Worm (Caenorhabditis elegans) whole organism, mixed stage, embryonic: ENCODE data around the gene gpx-6.

Source experiments
- M03D4.4 ChIP-seq: sonication (generic microtip); optimal IDR thresholded peaks from 2 replicates; lab custom pipeline; 2017; ENCODE audit warnings: mild to moderate bottlenecking, missing genetic modification characterization, missing compliant biosample characterization
- bed-3 ChIP-seq: fragments of 200-800 bp; sonication (Bioruptor generic); optimal IDR thresholded peaks from 3 replicates; lab custom pipeline; 2018; ENCODE audit warnings: mild to moderate bottlenecking, missing genetic modification characterization, moderate library complexity, missing compliant biosample characterization
- blmp-1 ChIP-seq: fragments of 150-350 bp; optimal IDR thresholded peaks from 2 replicates; lab custom pipeline; 2014; ENCODE audit warnings: missing biosample characterization, missing genetic modification characterization
- ceh-39 ChIP-seq: fragments of 150-350 bp; optimal IDR thresholded peaks from 2 replicates; lab custom pipeline; 2014; ENCODE audit warnings: missing biosample characterization, missing genetic modification characterization
- ceh-43 ChIP-seq: fragments of 200-800 bp; sonication (Bioruptor generic); optimal IDR thresholded peaks from 2 replicates; lab custom pipeline; 2018; ENCODE audit warnings: mild to moderate bottlenecking, missing genetic modification characterization, moderate library complexity, missing compliant biosample characterization
- ceh-83 ChIP-seq: fragments of 200-800 bp; sonication (Bioruptor generic); optimal IDR thresholded peaks from 2 replicates; lab custom pipeline; 2018; ENCODE audit warnings: mild to moderate bottlenecking, missing genetic modification characterization, missing compliant biosample characterization
- cnd-1 ChIP-seq: fragments of 200-800 bp; sonication (Bioruptor generic); optimal IDR thresholded peaks from 2 replicates; lab custom pipeline; 2018; ENCODE audit warnings: mild to moderate bottlenecking, missing genetic modification characterization, missing compliant biosample characterization
- drap-1 ChIP-seq: fragments of 200-800 bp; sonication (Bioruptor generic); optimal IDR thresholded peaks from 3 replicates; lab custom pipeline; 2018; ENCODE audit warnings: mild to moderate bottlenecking, missing genetic modification characterization, missing compliant biosample characterization
- elt-1 ChIP-seq: sonication (generic microtip); optimal IDR thresholded peaks from 2 replicates; lab custom pipeline; 2017; ENCODE audit warnings: missing genetic modification characterization, mild to moderate bottlenecking, missing compliant biosample characterization, antibody characterized with exemption, moderate library complexity, borderline replicate concordance; ENCODE audit not compliant: insufficient read depth
- elt-3 ChIP-seq: fragments of 150-350 bp; optimal IDR thresholded peaks from 2 replicates; lab custom pipeline; 2014; ENCODE audit warnings: missing biosample characterization, missing genetic modification characterization
- hlh-1 ChIP-seq: fragments of 150-350 bp; optimal IDR thresholded peaks from 2 replicates; lab custom pipeline; 2014; ENCODE audit warnings: missing biosample characterization, missing genetic modification reagents, missing genetic modification characterization
- lin-13 ChIP-seq: fragments of 150-350 bp; optimal IDR thresholded peaks from 2 replicates; lab custom pipeline; 2014; ENCODE audit warnings: missing biosample characterization, missing genetic modification characterization
- lin-32 ChIP-seq: fragments of 200-800 bp; sonication (Bioruptor generic); optimal IDR thresholded peaks from 2 replicates; lab custom pipeline; 2018; ENCODE audit warnings: mild to moderate bottlenecking, missing genetic modification characterization, missing compliant biosample characterization
- lsy-2 ChIP-seq: fragments of 150-350 bp; optimal IDR thresholded peaks from 2 replicates; lab custom pipeline; 2014; ENCODE audit warnings: missing biosample characterization, missing genetic modification characterization
- mab-5 ChIP-seq: fragments of 150-350 bp; optimal IDR thresholded peaks from 2 replicates; lab custom pipeline; 2014; ENCODE audit warnings: missing biosample characterization, missing genetic modification characterization
- mep-1 ChIP-seq: fragments of 150-350 bp; optimal IDR thresholded peaks from 2 replicates; lab custom pipeline; 2017; ENCODE audit warnings: missing biosample characterization, missing genetic modification reagents, missing genetic modification characterization, inconsistent platforms
- mls-2 ChIP-seq: sonication (generic microtip); optimal IDR thresholded peaks from 2 replicates; lab custom pipeline; 2016; ENCODE audit warnings: mild to moderate bottlenecking, missing genetic modification characterization, moderate library complexity, missing compliant biosample characterization
- nhr-12 ChIP-seq: fragments of 150-350 bp; optimal IDR thresholded peaks from 2 replicates; lab custom pipeline; 2014; ENCODE audit warnings: missing biosample characterization, missing genetic modification characterization
- nhr-2 ChIP-seq: fragments of 150-350 bp; optimal IDR thresholded peaks from 2 replicates; lab custom pipeline; 2014; ENCODE audit warnings: missing biosample characterization, missing genetic modification characterization
- nhr-237 ChIP-seq: fragments of 150-350 bp; optimal IDR thresholded peaks from 2 replicates; lab custom pipeline; 2014; ENCODE audit warnings: missing biosample characterization, missing genetic modification characterization
- nhr-28 ChIP-seq: fragments of 150-350 bp; optimal IDR thresholded peaks from 2 replicates; lab custom pipeline; 2014; ENCODE audit warnings: missing biosample characterization, missing genetic modification characterization
- nhr-76 ChIP-seq: sonication (generic microtip); optimal IDR thresholded peaks from 2 replicates; lab custom pipeline; 2017; ENCODE audit warnings: missing biosample characterization, missing genetic modification characterization
- pha-4 ChIP-seq: fragments of 150-350 bp; optimal IDR thresholded peaks from 2 replicates; lab custom pipeline; 2018; ENCODE audit warnings: missing biosample characterization, missing genetic modification reagents, missing genetic modification characterization
- snpc-4 ChIP-seq: fragments of 150-350 bp; optimal IDR thresholded peaks from 2 replicates; lab custom pipeline; 2014; ENCODE audit warnings: missing biosample characterization, missing genetic modification characterization
- tbx-8 ChIP-seq: fragments of 200-800 bp; sonication (Bioruptor generic); optimal IDR thresholded peaks from 2 replicates; lab custom pipeline; 2018; ENCODE audit warnings: mild to moderate bottlenecking, missing genetic modification characterization, moderate library complexity, missing compliant biosample characterization
- unc-39 ChIP-seq: fragments of 150-350 bp; optimal IDR thresholded peaks from 2 replicates; lab custom pipeline; 2014; ENCODE audit warnings: missing biosample characterization, missing genetic modification characterization
- unc-62 ChIP-seq: fragments of 150-350 bp; optimal IDR thresholded peaks from 2 replicates; lab custom pipeline; 2014; ENCODE audit warnings: missing biosample characterization, missing genetic modification reagents, missing genetic modification characterization
- zip-8 ChIP-seq: fragments of 150-350 bp; optimal IDR thresholded peaks from 2 replicates; lab custom pipeline; 2014; ENCODE audit warnings: missing biosample characterization, missing genetic modification characterization
- ztf-11 ChIP-seq: fragments of 150-350 bp; optimal IDR thresholded peaks from 2 replicates; lab custom pipeline; 2014; ENCODE audit warnings: missing biosample characterization, missing genetic modification characterization

gpx-6 gene

DNA sequence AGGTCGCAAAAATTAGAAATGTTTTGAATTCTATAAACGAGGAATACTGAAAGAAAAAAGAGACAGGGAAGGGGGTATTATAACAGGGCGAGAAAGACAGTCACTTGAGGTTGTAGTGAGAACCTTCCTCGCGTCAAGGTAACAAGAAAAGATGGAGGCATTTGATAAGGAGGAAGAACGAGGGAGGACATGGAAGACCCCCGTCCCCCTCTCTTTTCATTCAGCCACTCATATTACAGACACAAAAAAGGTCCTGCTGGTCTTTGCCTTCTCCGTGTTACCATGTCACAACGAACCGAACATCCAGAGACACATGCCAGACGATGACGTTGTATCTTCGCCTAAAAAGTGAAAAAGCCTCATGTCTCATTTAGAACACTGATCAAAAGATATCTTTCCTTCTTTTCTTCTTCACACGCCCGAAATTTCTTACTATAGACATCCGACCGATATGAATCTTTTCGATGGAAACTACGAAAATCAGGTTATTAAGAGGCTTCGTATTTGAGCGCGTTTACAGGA lies 19.4 kb downstream of the gpx-6 start:
- no peak for TF ChIP-seq ceh-39 (tag; lab: Kevin White, UChicago)
- peak; percentile 79 for TF ChIP-seq elt-1 (tag; lab: Kevin White, UChicago)

DNA sequence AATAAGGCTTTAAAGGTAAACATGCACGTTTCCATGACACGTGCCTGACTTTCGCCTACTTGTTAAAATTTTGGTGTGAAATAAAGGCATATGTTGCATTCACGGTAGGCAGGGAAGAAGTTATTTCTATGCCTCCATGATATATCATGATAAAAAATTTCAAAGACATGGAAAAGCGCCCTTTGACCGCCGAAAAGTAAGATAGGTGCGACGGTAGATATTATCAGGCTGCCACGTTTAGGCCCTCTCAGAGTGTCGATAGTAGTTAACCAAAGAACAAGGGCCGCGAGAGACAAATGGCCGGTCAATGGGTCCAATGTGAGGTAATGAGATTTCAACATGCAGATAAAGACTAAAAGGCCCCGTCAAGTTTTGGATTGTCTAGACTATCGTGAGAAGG lies 21.2 kb downstream of the gpx-6 start:
- TF ChIP-seq nhr-2 (tag; lab: Kevin White, UChicago) (peak; percentile 71), zip-8 (no peak), elt-1 (tag; lab: Kevin White, UChicago) (peak; percentile 72), cnd-1 (no peak), nhr-237 (tag; lab: Kevin White, UChicago) (no peak)

DNA sequence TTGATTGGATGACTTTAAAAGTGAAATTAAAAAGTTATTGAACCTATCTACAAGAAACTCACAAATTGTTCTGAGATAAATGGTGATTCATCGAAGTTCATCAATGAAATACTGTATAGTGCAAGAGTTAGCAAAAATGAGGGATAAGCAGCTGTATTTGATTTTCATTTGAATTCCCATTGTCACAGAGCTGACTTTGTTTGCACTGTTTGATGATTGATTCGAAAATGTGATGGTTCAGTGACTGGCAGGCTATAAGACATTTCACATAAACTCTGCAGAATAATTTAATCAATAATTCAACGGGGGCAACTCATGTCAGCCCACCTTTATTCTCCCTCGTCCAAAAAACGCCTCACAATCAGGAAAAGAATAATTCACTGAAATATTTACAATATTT lies 21.6 kb downstream of the gpx-6 start, which contains the start of gene T09A12.8:
Gene T09A12.8 (minus strand): TSS at position 101 of the 400 bp plus-strand sequence.
- TF ChIP-seq unc-39 (tag; lab: Kevin White, UChicago) (no peak), mep-1 (no peak), ceh-83 (GFP tag; lab: Kevin White, UChicago) (no peak), snpc-4 (tag; lab: Kevin White, UChicago) (no peak), mab-5 (tag; lab: Kevin White, UChicago) (no peak), nhr-12 (tag; lab: Kevin White, UChicago) (no peak), zip-8 (no peak), tbx-8 (GFP tag; lab: Kevin White, UChicago) (no peak)

DNA sequence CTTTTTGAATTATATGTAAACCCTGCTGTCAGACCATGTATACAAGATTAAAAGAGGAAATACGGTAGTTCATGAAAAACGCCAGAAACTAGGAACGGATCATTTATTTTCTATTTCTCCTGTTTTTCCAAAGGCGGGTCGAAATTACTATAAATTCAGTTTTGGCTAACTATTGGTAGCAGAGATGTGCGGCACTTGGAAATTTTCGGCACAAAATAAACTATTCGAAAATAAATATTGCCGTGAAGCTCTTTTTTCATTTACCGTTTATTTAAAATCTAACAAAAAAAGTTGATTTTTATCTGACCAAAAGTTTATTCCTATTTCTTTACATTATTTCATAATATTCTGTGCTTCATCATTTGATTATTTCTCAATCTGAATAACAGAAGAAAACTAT lies 22.1 kb downstream of the gpx-6 start, which contains the start of gene T09A12.1:
Gene T09A12.1 (plus strand): TSS at position 301 of the 400 bp plus-strand sequence.
- TF ChIP-seq blmp-1 (tag; lab: Kevin White, UChicago) (no peak), nhr-2 (tag; lab: Kevin White, UChicago) (no peak), lsy-2 (no peak), pha-4 (tag; lab: Kevin White, UChicago) (no peak), ceh-39 (tag; lab: Kevin White, UChicago) (no peak), mls-2 (tag; lab: Kevin White, UChicago) (no peak), unc-62 (GFP tag; lab: Kevin White, UChicago) (no peak), lin-13 (tag; lab: Kevin White, UChicago) (no peak), bed-3 (GFP tag; lab: Kevin White, UChicago) (no peak)

DNA sequence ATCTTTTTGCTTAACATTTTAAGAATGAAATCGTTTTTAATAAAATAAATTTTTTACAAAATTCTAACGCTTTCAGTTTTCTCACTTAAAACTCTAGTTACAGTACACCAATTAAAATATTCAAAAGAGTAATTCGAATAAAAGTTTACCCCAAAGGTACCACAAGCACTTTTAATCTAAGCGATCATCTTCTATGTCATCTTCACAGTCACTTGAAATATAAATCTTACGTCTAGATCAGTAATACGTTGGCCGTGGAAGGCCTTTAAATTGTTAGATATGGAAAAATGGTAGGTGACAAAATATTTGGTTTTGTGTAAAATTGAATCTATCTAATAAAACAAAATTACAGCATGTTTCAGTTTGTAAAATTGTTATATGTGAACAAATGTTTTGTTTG lies 25.3 kb downstream of the gpx-6 start:
- TF ChIP-seq ceh-83 (GFP tag; lab: Kevin White, UChicago): no peak
- no peak for TF ChIP-seq elt-3
- peak; percentile 67 for TF ChIP-seq elt-1 (tag; lab: Kevin White, UChicago)
- TF ChIP-seq, all 35 proteins: peak for 1

DNA sequence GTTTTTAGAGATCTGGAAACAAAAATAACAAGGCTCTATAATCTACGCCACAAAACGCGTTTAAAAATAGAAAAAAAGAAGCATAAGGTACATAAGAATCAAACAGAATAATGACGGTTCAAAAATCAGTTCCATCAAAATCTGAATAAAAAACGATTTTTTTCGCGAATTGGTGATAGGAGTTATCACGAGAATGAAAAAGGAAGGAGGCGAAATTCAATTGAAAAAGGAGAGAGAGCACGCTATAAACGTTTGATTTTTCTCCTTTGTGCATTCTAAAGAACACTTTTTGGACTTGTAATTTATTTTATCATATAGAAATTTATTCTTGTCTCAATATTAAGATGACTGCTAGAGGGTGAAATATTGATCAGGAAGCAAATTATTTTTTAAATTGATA lies 29.3 kb downstream of the gpx-6 start:
- TF ChIP-seq ceh-43: no peak
- TF ChIP-seq nhr-28 (tag; lab: Kevin White, UChicago): no peak
- TF ChIP-seq tbx-8 (GFP tag; lab: Kevin White, UChicago): no peak
- TF ChIP-seq drap-1 (GFP tag; lab: Kevin White, UChicago): no peak
- TF ChIP-seq lin-13 (tag; lab: Kevin White, UChicago): no peak
- no peak for TF ChIP-seq blmp-1 (tag; lab: Kevin White, UChicago)
- no peak for TF ChIP-seq nhr-2 (tag; lab: Kevin White, UChicago)
- no peak for TF ChIP-seq lsy-2
- no peak for TF ChIP-seq snpc-4 (tag; lab: Kevin White, UChicago)
- no peak for TF ChIP-seq ceh-39 (tag; lab: Kevin White, UChicago)
- no peak for TF ChIP-seq nhr-237 (tag; lab: Kevin White, UChicago)
- TF ChIP-seq ztf-11 (tag; lab: Kevin White, UChicago): no peak
- TF ChIP-seq unc-39 (tag; lab: Kevin White, UChicago): no peak
- TF ChIP-seq elt-1 (tag; lab: Kevin White, UChicago): no peak
- no peak for TF ChIP-seq bed-3 (GFP tag; lab: Kevin White, UChicago)
- no peak for TF ChIP-seq nhr-76 (tag; lab: Kevin White, UChicago)
- TF ChIP-seq lin-32 (GFP tag; lab: Kevin White, UChicago): no peak
- no peak for TF ChIP-seq zip-8
- no peak for TF ChIP-seq M03D4.4 (tag; lab: Kevin White, UChicago)
- no peak for TF ChIP-seq hlh-1 (tag; lab: Kevin White, UChicago)
